Worm (Caenorhabditis elegans) whole organism, L2 larva: Measurements from ENCODE around the gene nuo-5.
A peak's percentile ranks its signal among the peaks of the same experiment; 100 is the strongest.

ENCODE experiments used
- Y55F3AM.14 ChIP-seq: fragments of 200-800 bp; sonication (Bioruptor generic); optimal IDR thresholded peaks from 2 replicates; lab custom pipeline; 2018; ENCODE audit warnings: mild to moderate bottlenecking, missing genetic modification characterization, missing compliant biosample characterization
- ama-1 ChIP-seq: fragments of 150-350 bp; optimal IDR thresholded peaks from 2 replicates; lab custom pipeline; 2018; ENCODE audit warnings: inconsistent platforms
- nhr-12 ChIP-seq: fragments of 150-350 bp; optimal IDR thresholded peaks from 2 replicates; lab custom pipeline; 2014; ENCODE audit warnings: missing biosample characterization, missing genetic modification characterization
- nhr-129 ChIP-seq: fragments of 150-350 bp; optimal IDR thresholded peaks from 2 replicates; lab custom pipeline; 2014; ENCODE audit warnings: missing biosample characterization, missing genetic modification characterization
- nhr-237 ChIP-seq: fragments of 150-350 bp; optimal IDR thresholded peaks from 2 replicates; lab custom pipeline; 2014; ENCODE audit warnings: missing biosample characterization, missing genetic modification characterization
- peb-1 ChIP-seq: fragments of 150-350 bp; optimal IDR thresholded peaks from 2 replicates; lab custom pipeline; 2014; ENCODE audit warnings: missing biosample characterization, missing genetic modification characterization
- sma-9 ChIP-seq, 2 experiments: fragments of 150-350 bp in 1 of 2; sonication (generic microtip) in 1 of 2; optimal IDR thresholded peaks; 2 replicates each; lab custom pipeline; 2014 to 2016; ENCODE audit warnings: missing genetic modification characterization in 2 of 2, mild to moderate bottlenecking in 1 of 2, missing biosample characterization in 1 of 2, missing compliant biosample characterization in 1 of 2, missing genetic modification reagents in 1 of 2, moderate library complexity in 1 of 2
- unc-39 ChIP-seq: fragments of 150-350 bp; optimal IDR thresholded peaks from 2 replicates; lab custom pipeline; 2014; ENCODE audit warnings: missing biosample characterization, missing genetic modification characterization

DNA sequence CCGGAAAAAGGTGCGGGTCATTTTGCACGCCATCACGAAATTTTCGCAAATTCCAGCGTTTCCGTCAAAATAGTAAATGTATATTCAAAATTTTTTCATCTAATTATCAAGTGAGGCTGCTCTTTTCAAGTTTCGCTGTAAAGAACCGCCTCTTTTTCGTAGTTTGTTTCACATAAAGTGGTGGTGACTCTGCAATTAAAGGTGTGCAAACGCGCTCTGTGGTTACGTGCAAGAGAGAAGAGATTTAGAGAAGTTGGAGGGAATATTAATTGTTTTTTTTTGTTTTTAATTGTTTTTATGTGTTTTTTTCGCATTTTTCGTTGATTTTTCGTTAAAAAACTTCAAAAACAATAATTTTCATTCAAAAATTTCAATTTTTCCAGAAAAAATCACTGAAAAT lies 26.2 kb upstream of the nuo-5 start, which contains the start of gene W02G9.3:
- no peak for TF ChIP-seq nhr-12 (tag; lab: Kevin White, UChicago)
- TF ChIP-seq nhr-237 (tag; lab: Kevin White, UChicago) = no peak
- no peak for TF ChIP-seq ama-1
- peak; percentile 65 for TF ChIP-seq sma-9 (GFP tag; optimal IDR thresholded peaks at IDR 0.05; lab: Kevin White, UChicago)
- TF ChIP-seq sma-9 (tag; optimal IDR thresholded peaks at IDR 0.05; lab: Kevin White, UChicago) = no peak
- TF ChIP-seq unc-39 = no peak
- peak; percentile 75 for TF ChIP-seq nhr-129 (tag; lab: Kevin White, UChicago)
- TF ChIP-seq peb-1 (tag; lab: Kevin White, UChicago) = no peak
- TF ChIP-seq Y55F3AM.14 (GFP tag; lab: Kevin White, UChicago) = no peak
